Worm (Caenorhabditis elegans): ENCODE data around the gene Y43B11AL.1.

Gene Y43B11AL.1

ce11 chrIV:7057677-7058076 is 7.4 kb upstream of the Y43B11AL.1 start, which contains the start of gene srx-50:
Gene srx-50 (plus strand): TSS chrIV:7057977.
- TF ChIP-seq lir-3 (tag; optimal IDR thresholded peaks at IDR 0.05; ENCODE audit: poor library complexity) (no peak), unc-30 (tag; optimal IDR thresholded peaks at IDR 0.05) (no peak), mdl-1 (tag; optimal IDR thresholded peaks at IDR 0.05) (no peak), egl-13 (tag; optimal IDR thresholded peaks at IDR 0.05) (no peak), irx-1 (tag; optimal IDR thresholded peaks at IDR 0.05) (no peak), nhr-12 (tag; optimal IDR thresholded peaks at IDR 0.05) (no peak), fkh-10 (GFP tag; optimal IDR thresholded peaks at IDR 0.05) (no peak), aly-2 (tag; optimal IDR thresholded peaks at IDR 0.05) (no peak), ets-5 (GFP tag; IDR thresholded peaks at IDR 0.05) (no peak), nhr-11 (tag; optimal IDR thresholded peaks at IDR 0.05) (no peak), ceh-88 (GFP tag; IDR thresholded peaks at IDR 0.05) (no peak), tlp-1 (tag; optimal IDR thresholded peaks at IDR 0.05) (no peak), unc-98 (GFP tag; IDR thresholded peaks at IDR 0.05) (no peak), ceh-90 (tag; optimal IDR thresholded peaks at IDR 0.05) (no peak), C04F5.9 (tag; optimal IDR thresholded peaks at IDR 0.05) (no peak), unc-130 (tag; optimal IDR thresholded peaks at IDR 0.05) (no peak), alr-1 (tag; optimal IDR thresholded peaks at IDR 0.05; ENCODE audit: borderline replicate concordance) (no peak), fkh-4 (tag; optimal IDR thresholded peaks at IDR 0.05; ENCODE audit: borderline replicate concordance) (no peak)

DNA sequence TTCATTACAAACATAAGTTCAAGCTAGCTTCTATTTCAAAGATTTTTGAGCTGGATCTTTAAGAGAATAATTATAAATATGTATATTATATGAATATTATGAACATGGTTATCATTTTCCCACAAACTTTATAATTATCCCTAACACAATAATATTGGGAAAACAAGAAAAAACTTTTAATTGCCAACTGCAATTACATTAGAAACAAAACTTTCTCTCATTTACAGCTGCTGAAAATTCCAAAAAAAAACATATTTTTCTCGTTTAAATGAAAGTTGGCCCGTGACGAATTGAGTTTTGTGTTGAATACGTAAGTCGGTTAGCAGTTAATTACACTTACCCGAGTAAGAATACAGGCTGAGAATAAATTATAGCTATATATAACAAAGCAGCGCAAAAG is 2.4 kb upstream of the Y43B11AL.1 start:
- no peak for TF ChIP-seq unc-62 (GFP tag; optimal IDR thresholded peaks at IDR 0.05)
- TF ChIP-seq lsy-2 (tag; optimal IDR thresholded peaks at IDR 0.05): no peak
- no peak for TF ChIP-seq lin-15B (tag; optimal IDR thresholded peaks at IDR 0.05)
- TF ChIP-seq lin-14 (GFP tag; optimal IDR thresholded peaks at IDR 0.05): no peak
- no peak for TF ChIP-seq F16B12.6 (tag; optimal IDR thresholded peaks at IDR 0.05)
- TF ChIP-seq elt-3 (tag; optimal IDR thresholded peaks at IDR 0.05): no peak
- no peak for TF ChIP-seq irx-1 (tag; optimal IDR thresholded peaks at IDR 0.05)
- TF ChIP-seq vab-15 (tag; optimal IDR thresholded peaks at IDR 0.05): no peak
- TF ChIP-seq nhr-77 (tag; optimal IDR thresholded peaks at IDR 0.05): no peak
- TF ChIP-seq aha-1 (tag; optimal IDR thresholded peaks at IDR 0.05): no peak
- no peak for TF ChIP-seq mef-2 (tag; optimal IDR thresholded peaks at IDR 0.05)
- no peak for TF ChIP-seq isw-1 (GFP tag; IDR thresholded peaks at IDR 0.05)
- TF ChIP-seq nhr-12 (tag; optimal IDR thresholded peaks at IDR 0.05): no peak
- no peak for TF ChIP-seq swsn-7 (tag; optimal IDR thresholded peaks at IDR 0.05)
- TF ChIP-seq pqm-1 (tag; optimal IDR thresholded peaks at IDR 0.05): no peak
- no peak for TF ChIP-seq dsc-1 (tag; optimal IDR thresholded peaks at IDR 0.05)
- no peak for TF ChIP-seq zag-1 (tag; optimal IDR thresholded peaks at IDR 0.05)
- no peak for TF ChIP-seq mep-1 (tag; optimal IDR thresholded peaks at IDR 0.05)

DNA sequence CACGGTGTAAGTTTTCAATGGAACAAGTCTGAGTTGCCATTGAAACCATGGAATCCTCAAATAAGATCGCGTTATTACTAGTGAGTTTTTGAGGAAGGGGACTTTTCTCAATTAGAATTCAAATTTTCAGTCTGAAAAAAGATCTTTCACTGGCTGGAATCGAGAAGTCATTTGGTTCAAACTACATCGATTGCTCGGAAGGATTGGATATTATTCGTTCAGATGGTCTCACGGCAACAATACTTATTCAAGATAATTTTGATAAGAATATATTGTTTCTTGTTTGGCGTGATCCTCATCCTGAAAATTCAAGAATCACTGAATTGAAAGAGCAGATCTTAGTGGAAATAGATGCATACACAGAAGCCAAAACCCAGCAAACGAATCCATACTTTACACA is 2.3 kb downstream of the Y43B11AL.1 start:
- no peak for TF ChIP-seq elt-3 (tag; optimal IDR thresholded peaks at IDR 0.05)
- TF ChIP-seq mef-2 (tag; optimal IDR thresholded peaks at IDR 0.05): no peak
- no peak for TF ChIP-seq hlh-17 (GFP tag; optimal IDR thresholded peaks at IDR 0.05; ENCODE audit: borderline replicate concordance)
- no peak for TF ChIP-seq nhr-12 (tag; optimal IDR thresholded peaks at IDR 0.05)
- TF ChIP-seq tbx-2 (tag; optimal IDR thresholded peaks at IDR 0.05): no peak
- no peak for TF ChIP-seq sup-37 (GFP tag; optimal IDR thresholded peaks at IDR 0.05)
- TF ChIP-seq rnt-1 (tag; optimal IDR thresholded peaks at IDR 0.05): no peak
- no peak for TF ChIP-seq nhr-11 (tag; optimal IDR thresholded peaks at IDR 0.05)
- no peak for TF ChIP-seq egl-27 (tag; optimal IDR thresholded peaks at IDR 0.05)
- TF ChIP-seq C16A3.4 (tag; optimal IDR thresholded peaks at IDR 0.05): no peak
- no peak for TF ChIP-seq pqm-1 (tag; optimal IDR thresholded peaks at IDR 0.05)
- no peak for TF ChIP-seq nhr-237 (tag; optimal IDR thresholded peaks at IDR 0.05)
- TF ChIP-seq xbp-1 (tag; optimal IDR thresholded peaks at IDR 0.05): no peak
- no peak for TF ChIP-seq dpl-1 (GFP tag; optimal IDR thresholded peaks at IDR 0.05)
- TF ChIP-seq nhr-76 (tag; optimal IDR thresholded peaks at IDR 0.05): no peak
- TF ChIP-seq zag-1 (tag; optimal IDR thresholded peaks at IDR 0.05): no peak
- no peak for TF ChIP-seq elt-2 (tag; optimal IDR thresholded peaks at IDR 0.05)

All from whole organism, L1 larva.